In the genomic region with DNA sequence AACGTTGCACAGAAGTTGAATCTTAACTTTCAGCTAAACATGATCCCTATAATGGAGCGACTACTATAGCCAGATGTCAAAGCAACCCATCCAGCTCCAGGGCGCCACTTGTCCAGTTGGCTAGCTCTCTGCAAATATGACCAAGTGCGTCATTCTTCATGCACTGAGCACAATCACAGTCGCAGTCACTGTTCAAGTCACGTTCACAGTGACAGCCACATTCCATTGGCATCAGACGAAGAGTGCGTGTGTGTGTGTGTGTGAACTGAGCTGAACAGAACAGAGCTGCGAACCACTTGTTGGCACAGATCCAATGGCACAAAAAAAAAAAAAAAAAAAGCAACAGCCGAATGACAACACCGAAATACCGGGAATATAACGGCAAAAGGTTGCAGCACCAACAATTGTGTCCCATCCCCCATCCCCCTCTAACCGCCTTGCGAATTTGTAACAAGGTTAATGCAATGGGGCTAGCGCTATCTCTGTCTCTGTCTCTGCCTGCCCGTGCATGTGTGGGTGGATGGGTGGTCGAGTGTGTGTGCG, we compare ENCODE assay signal across 1 fruit fly cellular context.
A peak's percentile ranks its signal among the peaks of the same experiment; 100 is the strongest.
TF ChIP-seq lines count a peak whose summit lies in the region.

No protein-coding gene starts in this region.

TF ChIP-seq in whole organism, embryonic, 481 proteins besides CTCF, POLR2A, EP300 and RAD21 (continued from another document):
- TF ChIP-seq Hr51 (GFP tag; optimal IDR thresholded peaks at IDR 0.05; lab: Kevin White, UChicago) (no peak), CG8478 (optimal IDR thresholded peaks at IDR 0.05; lab: Kevin White, UChicago) (peak; percentile 35), CG4360 (GFP tag; IDR thresholded peaks at IDR 0.05; lab: Robert Waterston, UW) (no peak), HLH54F (GFP tag; optimal IDR thresholded peaks at IDR 0.05; lab: Kevin White, UChicago) (no peak), CG3407 (GFP tag; optimal IDR thresholded peaks at IDR 0.05; lab: Kevin White, UChicago) (no peak), CG10979 (tag; optimal IDR thresholded peaks at IDR 0.05; lab: Kevin White, UChicago) (no peak), CG3995 (GFP tag; optimal IDR thresholded peaks at IDR 0.05; lab: Kevin White, UChicago) (peak; percentile 96), ftz-f1 (GFP tag; optimal IDR thresholded peaks at IDR 0.05; lab: Kevin White, UChicago) (no peak), sima (GFP tag; optimal IDR thresholded peaks at IDR 0.05; lab: Kevin White, UChicago) (no peak), stwl (tag; optimal IDR thresholded peaks at IDR 0.05; lab: Kevin White, UChicago) (peak; percentile 2), CG10274 (GFP tag; optimal IDR thresholded peaks at IDR 0.05; lab: Kevin White, UChicago) (no peak), Side (GFP tag; optimal IDR thresholded peaks at IDR 0.05; lab: Kevin White, UChicago) (no peak), MESR4 (GFP tag; optimal IDR thresholded peaks at IDR 0.05; lab: Kevin White, UChicago) (no peak), Bteb2 (GFP tag; optimal IDR thresholded peaks at IDR 0.05; lab: Kevin White, UChicago) (no peak)
